Worm (Caenorhabditis elegans) whole organism, early embryonic: ENCODE measurements around the gene W04G3.10.

ENCODE experiments used
- aly-1 ChIP-seq: sonication (generic microtip); optimal IDR thresholded peaks from 2 replicates; lab custom pipeline; 2016; ENCODE audit warnings: missing genetic modification characterization, missing compliant biosample characterization
- ama-1 ChIP-seq: fragments of 150-350 bp; optimal IDR thresholded peaks from 2 replicates; lab custom pipeline; 2014
- hnd-1 ChIP-seq: sonication (generic microtip); optimal IDR thresholded peaks from 2 replicates; lab custom pipeline; 2016; ENCODE audit warnings: missing genetic modification characterization, missing compliant biosample characterization
- tbx-11 ChIP-seq: fragments of 200-800 bp; sonication (Bioruptor generic); IDR thresholded peaks from 2 replicates; pipeline ENCODE4 v1.3.6; 2022; ENCODE audit warnings: missing genetic modification characterization, missing compliant biosample characterization

ce11 chrX:11067256-11067655, 10.8 kb downstream of the W04G3.10 start:
- no peak for TF ChIP-seq ama-1 (lab: Kevin White, UChicago)
- no peak for TF ChIP-seq hnd-1 (tag; lab: Kevin White, UChicago)
- no peak for TF ChIP-seq tbx-11
- no peak for TF ChIP-seq aly-1
